Fruit fly (Drosophila melanogaster) whole organism, embryonic: Measurements from ENCODE around the gene dpr20.

Experiments used
- Atf3 ChIP-seq: fragments of 200-800 bp; sonication (Bioruptor generic); optimal IDR thresholded peaks from 3 replicates; lab custom pipeline; 2016; ENCODE audit warnings: missing biosample characterization, missing genetic modification characterization
- CG10543 ChIP-seq: fragments of 200-800 bp; sonication (Bioruptor generic); optimal IDR thresholded peaks from 3 replicates; lab custom pipeline; 2017; ENCODE audit warnings: missing biosample characterization, mild to moderate bottlenecking, missing genetic modification characterization, moderate library complexity
- CG11247 ChIP-seq: fragments of 200-800 bp; sonication (Bioruptor generic); IDR thresholded peaks from 2 replicates; pipeline ENCODE4 v1.3.6; 2022; ENCODE audit warnings: missing biosample characterization, missing genetic modification characterization
- CG11398 ChIP-seq: fragments of 200-800 bp; sonication (Bioruptor generic); optimal IDR thresholded peaks from 2 replicates; lab custom pipeline; 2016; ENCODE audit warnings: missing biosample characterization, missing genetic modification characterization
- CG11695 ChIP-seq: fragments of 200-800 bp; sonication (Bioruptor generic); IDR thresholded peaks from 3 replicates; pipeline ENCODE4 v1.3.6; 2022; ENCODE audit warnings: missing biosample characterization, missing genetic modification characterization
- CG12219 ChIP-seq: fragments of 200-800 bp; sonication (Bioruptor generic); optimal IDR thresholded peaks from 3 replicates; lab custom pipeline; 2018; ENCODE audit warnings: missing biosample characterization, mild to moderate bottlenecking, missing genetic modification characterization
- CG12769 ChIP-seq: fragments of 200-800 bp; sonication (Bioruptor generic); optimal IDR thresholded peaks from 2 replicates; lab custom pipeline; 2019; ENCODE audit warnings: missing biosample characterization, mild to moderate bottlenecking, missing genetic modification characterization, moderate library complexity
- CG12942 ChIP-seq: fragments of 200-800 bp; sonication (Bioruptor generic); optimal IDR thresholded peaks from 3 replicates; lab custom pipeline; 2016; ENCODE audit warnings: missing biosample characterization, missing genetic modification characterization
- CG13123 ChIP-seq: fragments of 200-800 bp; sonication (Bioruptor generic); optimal IDR thresholded peaks from 2 replicates; lab custom pipeline; 2016; ENCODE audit warnings: missing biosample characterization, missing genetic modification characterization
- CG15073 ChIP-seq: fragments of 200-800 bp; sonication (Bioruptor generic); optimal IDR thresholded peaks from 2 replicates; lab custom pipeline; 2016; ENCODE audit warnings: missing biosample characterization, missing genetic modification characterization
- CG17186 ChIP-seq: fragments of 200-800 bp; sonication (Bioruptor generic); optimal IDR thresholded peaks from 3 replicates; lab custom pipeline; 2017; ENCODE audit warnings: missing biosample characterization, missing genetic modification reagents, missing genetic modification characterization
- CG18599 ChIP-seq: fragments of 200-800 bp; sonication (Bioruptor generic); optimal IDR thresholded peaks from 3 replicates; lab custom pipeline; 2017; ENCODE audit warnings: missing biosample characterization, missing genetic modification characterization, mild to moderate bottlenecking, moderate library complexity, missing genetic modification reagents
- CG2120 ChIP-seq: fragments of 200-800 bp; sonication (Bioruptor generic); optimal IDR thresholded peaks from 3 replicates; lab custom pipeline; 2016; ENCODE audit warnings: missing biosample characterization, missing genetic modification characterization
- CG33213 ChIP-seq: fragments of 200-800 bp; sonication (Bioruptor generic); optimal IDR thresholded peaks from 3 replicates; lab custom pipeline; 2016; ENCODE audit warnings: missing biosample characterization, missing genetic modification characterization
- CG34224 ChIP-seq: fragments of 200-800 bp; sonication (Bioruptor generic); IDR thresholded peaks from 3 replicates; pipeline ENCODE4 v1.3.6; 2022; ENCODE audit warnings: missing biosample characterization, missing genetic modification characterization; ENCODE audit not compliant: partially characterized antibody
- CG34422 ChIP-seq: fragments of 200-800 bp; sonication (Bioruptor generic); IDR thresholded peaks from 3 replicates; pipeline ENCODE4 v1.3.6; 2022; ENCODE audit warnings: missing biosample characterization, missing genetic modification characterization
- CG43689 ChIP-seq: fragments of 200-800 bp; sonication (Bioruptor generic); IDR thresholded peaks from 2 replicates; pipeline ENCODE4 v1.3.6; 2022; ENCODE audit warnings: missing biosample characterization, missing genetic modification characterization
- CG4707 ChIP-seq: fragments of 200-800 bp; sonication (Bioruptor generic); optimal IDR thresholded peaks from 2 replicates; lab custom pipeline; 2018; ENCODE audit warnings: missing biosample characterization, mild to moderate bottlenecking, missing genetic modification characterization, moderate library complexity
- CG6175 ChIP-seq: fragments of 200-800 bp; sonication (Bioruptor generic); IDR thresholded peaks from 3 replicates; pipeline ENCODE4 v1.3.6; 2022; ENCODE audit warnings: missing biosample characterization, missing genetic modification characterization
- CG6765 ChIP-seq: fragments of 200-800 bp; sonication (Bioruptor generic); optimal IDR thresholded peaks from 3 replicates; lab custom pipeline; 2017; ENCODE audit warnings: missing biosample characterization, mild to moderate bottlenecking, missing genetic modification characterization
- CG9215 ChIP-seq: fragments of 200-800 bp; sonication (Bioruptor generic); IDR thresholded peaks from 2 replicates; pipeline ENCODE4 v1.3.6; 2022; ENCODE audit warnings: missing biosample characterization, missing genetic modification characterization
- CG9932 ChIP-seq: fragments of 200-800 bp; sonication (Bioruptor generic); IDR thresholded peaks from 2 replicates; pipeline ENCODE4 v1.3.6; 2022; ENCODE audit warnings: missing biosample characterization, missing genetic modification characterization
- D19A ChIP-seq: fragments of 200-800 bp; optimal IDR thresholded peaks from 3 replicates; lab custom pipeline; 2019; ENCODE audit warnings: missing biosample characterization, mild to moderate bottlenecking, missing genetic modification characterization, moderate library complexity
- Dad ChIP-seq: fragments of 200-800 bp; sonication (Bioruptor generic); optimal IDR thresholded peaks from 3 replicates; lab custom pipeline; 2016; ENCODE audit warnings: missing biosample characterization, missing genetic modification characterization
- Dref ChIP-seq: fragments of 200-800 bp; sonication (Bioruptor generic); IDR thresholded peaks from 2 replicates; pipeline ENCODE4 v1.3.6; 2022; ENCODE audit warnings: missing biosample characterization, missing genetic modification characterization
- GATAe ChIP-seq: fragments of 200-800 bp; sonication (Bioruptor generic); conservative IDR thresholded peaks from 2 replicates; pipeline ENCODE4 v1.3.6; 2022; ENCODE audit warnings: missing biosample characterization, missing genetic modification characterization
- Hr39 ChIP-seq: fragments of >200 bp; optimal IDR thresholded peaks from 2 replicates; lab custom pipeline; 2017
- MESR4 ChIP-seq: fragments of 200-800 bp; sonication (Bioruptor generic); optimal IDR thresholded peaks from 2 replicates; lab custom pipeline; 2018; ENCODE audit warnings: missing biosample characterization, mild to moderate bottlenecking, missing genetic modification characterization, moderate library complexity
- Mad ChIP-seq: fragments of 200-800 bp; sonication (Bioruptor generic); optimal IDR thresholded peaks from 2 replicates; lab custom pipeline; 2016; ENCODE audit warnings: missing biosample characterization, missing genetic modification characterization
- NC2β ChIP-seq: fragments of 200-800 bp; sonication (Bioruptor generic); optimal IDR thresholded peaks from 2 replicates; lab custom pipeline; 2016; ENCODE audit warnings: missing biosample characterization, missing genetic modification characterization
- Nf-YB ChIP-seq: fragments of 200-800 bp; sonication (Bioruptor generic); optimal IDR thresholded peaks from 3 replicates; lab custom pipeline; 2019; ENCODE audit warnings: missing biosample characterization, mild to moderate bottlenecking, missing genetic modification characterization, moderate library complexity
- PHDP ChIP-seq: fragments of 200-800 bp; sonication (Bioruptor generic); optimal IDR thresholded peaks from 3 replicates; lab custom pipeline; 2018; ENCODE audit warnings: missing biosample characterization, mild to moderate bottlenecking, missing genetic modification characterization, moderate library complexity
- Spps ChIP-seq: fragments of 200-800 bp; sonication (Bioruptor generic); optimal IDR thresholded peaks from 2 replicates; lab custom pipeline; 2018; ENCODE audit warnings: missing biosample characterization, mild to moderate bottlenecking, missing genetic modification characterization
- Xbp1 ChIP-seq: fragments of 200-800 bp; sonication (Bioruptor generic); optimal IDR thresholded peaks from 3 replicates; lab custom pipeline; 2016; ENCODE audit warnings: missing biosample characterization, mild to moderate bottlenecking, missing genetic modification characterization
- aop ChIP-seq: fragments of 200-800 bp; sonication (Bioruptor generic); IDR thresholded peaks from 2 replicates; pipeline ENCODE4 v1.3.6; 2022; ENCODE audit warnings: missing biosample characterization, missing genetic modification characterization
- bsh ChIP-seq, 2 experiments: fragments of 200-800 bp; sonication (Bioruptor generic); optimal IDR thresholded peaks; 2 replicates each; lab custom pipeline; 2017 to 2018; ENCODE audit warnings: mild to moderate bottlenecking in 2 of 2, missing biosample characterization in 2 of 2, missing genetic modification characterization in 2 of 2, moderate library complexity in 1 of 2
- chn ChIP-seq: fragments of 200-800 bp; sonication (Bioruptor generic); optimal IDR thresholded peaks from 2 replicates; lab custom pipeline; 2016; ENCODE audit warnings: missing biosample characterization, missing genetic modification characterization
- cwo ChIP-seq: fragments of 200-800 bp; sonication (Bioruptor generic); optimal IDR thresholded peaks from 3 replicates; lab custom pipeline; 2017; ENCODE audit warnings: missing biosample characterization, missing genetic modification characterization, mild to moderate bottlenecking, moderate library complexity, missing genetic modification reagents
- dimm ChIP-seq: fragments of 200-800 bp; sonication (Bioruptor generic); IDR thresholded peaks from 2 replicates; pipeline ENCODE4 v1.3.6; 2022; ENCODE audit warnings: missing biosample characterization, missing genetic modification characterization
- dm ChIP-seq: fragments of 200-800 bp; sonication (Bioruptor generic); optimal IDR thresholded peaks from 3 replicates; lab custom pipeline; 2016; ENCODE audit warnings: missing biosample characterization, missing genetic modification characterization
- jumu ChIP-seq: fragments of 200-800 bp; sonication (Bioruptor generic); optimal IDR thresholded peaks from 3 replicates; lab custom pipeline; 2016; ENCODE audit warnings: missing biosample characterization, missing genetic modification characterization
- klu ChIP-seq: fragments of 200-800 bp; sonication (Bioruptor generic); IDR thresholded peaks from 2 replicates; pipeline ENCODE4 v1.3.6; 2022; ENCODE audit warnings: missing biosample characterization, missing genetic modification characterization
- mirr ChIP-seq: fragments of 200-800 bp; sonication (Bioruptor generic); optimal IDR thresholded peaks from 3 replicates; lab custom pipeline; 2018; ENCODE audit warnings: missing biosample characterization, mild to moderate bottlenecking, missing genetic modification characterization
- pzg ChIP-seq: fragments of 200-800 bp; sonication (Bioruptor generic); optimal IDR thresholded peaks from 3 replicates; lab custom pipeline; 2018; ENCODE audit warnings: missing biosample characterization, mild to moderate bottlenecking, missing genetic modification characterization, moderate library complexity
- ro ChIP-seq: fragments of 200-800 bp; sonication (Bioruptor generic); IDR thresholded peaks from 2 replicates; pipeline ENCODE4 v1.3.6; 2022; ENCODE audit warnings: missing biosample characterization, missing genetic modification characterization
- sd ChIP-seq: fragments of 200-800 bp; sonication (Bioruptor generic); optimal IDR thresholded peaks from 3 replicates; lab custom pipeline; 2018; ENCODE audit warnings: missing biosample characterization, mild to moderate bottlenecking, missing genetic modification characterization, moderate library complexity
- seq ChIP-seq: fragments of 200-800 bp; sonication (Bioruptor generic); IDR thresholded peaks from 2 replicates; pipeline ENCODE4 v1.3.6; 2022; ENCODE audit warnings: missing biosample characterization, missing genetic modification characterization
- sim ChIP-seq: fragments of 200-800 bp; sonication (Bioruptor generic); IDR thresholded peaks from 2 replicates; pipeline ENCODE4 v1.3.6; 2022; ENCODE audit warnings: missing biosample characterization, missing genetic modification characterization
- sisA ChIP-seq: fragments of 200-800 bp; sonication (Bioruptor generic); IDR thresholded peaks from 2 replicates; pipeline ENCODE4 v1.3.6; 2022; ENCODE audit warnings: missing biosample characterization, missing genetic modification characterization
- sr ChIP-seq: fragments of 200-800 bp; sonication (Bioruptor generic); IDR thresholded peaks from 3 replicates; pipeline ENCODE4 v1.3.6; 2022; ENCODE audit warnings: missing biosample characterization, missing genetic modification characterization
- zfh2 ChIP-seq: fragments of 200-800 bp; sonication (Bioruptor generic); optimal IDR thresholded peaks from 2 replicates; lab custom pipeline; 2016; ENCODE audit warnings: missing biosample characterization, missing genetic modification characterization

The dpr20 gene

dm6 chr3L:805642-806218 is 51.3 kb downstream of the dpr20 start (continued):
- TF ChIP-seq CG34422 (peak; percentile 72; the same call in 2 of the 3 replicates), Mad (no peak), CG34224 (GFP tag; lab: Robert Waterston, UW) (no peak), MESR4 (no peak), CG13123 (GFP tag; lab: Kevin White, UChicago) (no peak), Atf3 (peak; percentile 15), Hr39 (lab: Kevin White, UChicago) (no peak), klu (GFP tag; lab: Robert Waterston, UW) (no peak), CG15073 (no peak), CG9215 (peak; percentile 42; the same call in 1 of the 2 replicates), sim (GFP tag; lab: Robert Waterston, UW) (no peak), CG43689 (GFP tag; lab: Robert Waterston, UW) (0 out of 2 replicates have a peak, but pooled peaks have one; percentile 8), Xbp1 (peak; percentile 59), ro (GFP tag; lab: Robert Waterston, UW) (no peak), Dref (GFP tag; lab: Robert Waterston, UW) (no peak), CG6765 (GFP tag; lab: Kevin White, UChicago) (peak; percentile 17), seq (GFP tag; lab: Robert Waterston, UW) (0 out of 2 replicates have a peak, but pooled peaks have one; percentile 33), Spps (tag; lab: Kevin White, UChicago) (peak; percentile 7), PHDP (tag; lab: Kevin White, UChicago) (peak; percentile 39), chn (peak; percentile 50), pzg (no peak), sr (GFP tag; lab: Robert Waterston, UW) (no peak), sd (tag; lab: Kevin White, UChicago) (no peak), CG9932 (GFP tag; lab: Robert Waterston, UW) (no peak), CG11398 (no peak), mirr (no peak), CG12942 (GFP tag; lab: Kevin White, UChicago) (peak; percentile 37), CG2120 (peak; percentile 12), CG11695 (GFP tag; lab: Robert Waterston, UW) (0 out of 3 replicates have a peak, but pooled peaks have one; percentile 43), CG4707 (GFP tag; lab: Kevin White, UChicago) (no peak), jumu (GFP tag; lab: Kevin White, UChicago) (peak; percentile 39), CG10543 (no peak), sisA (peak; percentile 60), CG33213 (GFP tag; lab: Kevin White, UChicago) (peak; percentile 9), CG6175 (GFP tag; lab: Robert Waterston, UW) (no peak), dimm (no peak), Dad (GFP tag; lab: Kevin White, UChicago) (no peak), CG12769 (no peak), CG18599 (GFP tag; lab: Kevin White, UChicago) (peak; percentile 70), aop (no peak), GATAe (GFP tag; lab: Robert Waterston, UW) (no peak), Nf-YB (GFP tag; lab: Kevin White, UChicago) (peak; percentile 12), bsh (GFP tag; optimal IDR thresholded peaks at IDR 0.05; lab: Kevin White, UChicago) (peak; percentile 61 to 69), CG17186 (GFP tag; lab: Kevin White, UChicago) (no peak), CG12219 (GFP tag; lab: Kevin White, UChicago) (peak; percentile 26), NC2β (GFP tag; lab: Kevin White, UChicago) (peak; percentile 22), cwo (GFP tag; lab: Kevin White, UChicago) (peak; percentile 48), dm (GFP tag; lab: Kevin White, UChicago) (no peak), D19A (tag; lab: Kevin White, UChicago) (peak; percentile 50), zfh2 (GFP tag; lab: Kevin White, UChicago) (no peak), CG11247 (0 out of 2 replicates have a peak, but pooled peaks have one; percentile 26)
